Fruit fly (Drosophila melanogaster) whole organism, embryonic: ENCODE measurements around the gene Mco1.
A peak's percentile ranks its signal among the peaks of the same experiment; 100 is the strongest.

Experiments used
- Atf6 ChIP-seq: fragments of 200-800 bp; sonication (Bioruptor generic); IDR thresholded peaks from 2 replicates; pipeline ENCODE4 v1.3.6; 2022; ENCODE audit warnings: missing biosample characterization, missing genetic modification characterization
- Bdp1 ChIP-seq: fragments of 200-800 bp; sonication (Bioruptor generic); optimal IDR thresholded peaks from 3 replicates; lab custom pipeline; 2016; ENCODE audit warnings: missing biosample characterization, missing genetic modification characterization
- CG10979 ChIP-seq: fragments of 200-800 bp; sonication (Bioruptor generic); optimal IDR thresholded peaks from 2 replicates; lab custom pipeline; 2018; ENCODE audit warnings: missing biosample characterization, mild to moderate bottlenecking, missing genetic modification characterization, moderate library complexity
- CG12155 ChIP-seq: fragments of 200-800 bp; sonication (Bioruptor generic); optimal IDR thresholded peaks from 3 replicates; lab custom pipeline; 2016; ENCODE audit warnings: missing biosample characterization, missing genetic modification characterization
- CG12236 ChIP-seq: fragments of 200-800 bp; sonication (Bioruptor generic); optimal IDR thresholded peaks from 2 replicates; lab custom pipeline; 2016; ENCODE audit warnings: missing biosample characterization, missing genetic modification characterization
- CG12769 ChIP-seq: fragments of 200-800 bp; sonication (Bioruptor generic); optimal IDR thresholded peaks from 2 replicates; lab custom pipeline; 2019; ENCODE audit warnings: missing biosample characterization, mild to moderate bottlenecking, missing genetic modification characterization, moderate library complexity
- CG17568 ChIP-seq: fragments of 200-800 bp; sonication (Bioruptor generic); optimal IDR thresholded peaks from 2 replicates; lab custom pipeline; 2018; ENCODE audit warnings: missing biosample characterization, mild to moderate bottlenecking, missing genetic modification characterization, moderate library complexity
- CG17612 ChIP-seq: fragments of 200-800 bp; sonication (Bioruptor generic); IDR thresholded peaks from 2 replicates; pipeline ENCODE4 v1.3.6; 2022; ENCODE audit warnings: missing biosample characterization, missing genetic modification characterization
- CG2129 ChIP-seq: fragments of 200-800 bp; sonication (Bioruptor generic); IDR thresholded peaks from 2 replicates; pipeline ENCODE4 v1.3.6; 2022; ENCODE audit warnings: missing biosample characterization, missing genetic modification characterization; ENCODE audit not compliant: partially characterized antibody
- CG2202 ChIP-seq: fragments of 200-800 bp; sonication (Bioruptor generic); optimal IDR thresholded peaks from 2 replicates; lab custom pipeline; 2018; ENCODE audit warnings: missing biosample characterization, mild to moderate bottlenecking, missing genetic modification characterization
- CG2678 ChIP-seq: fragments of 200-800 bp; sonication (Bioruptor generic); optimal IDR thresholded peaks from 3 replicates; lab custom pipeline; 2019; ENCODE audit warnings: missing biosample characterization, mild to moderate bottlenecking, missing genetic modification characterization, moderate library complexity
- CG30020 ChIP-seq: fragments of 200-800 bp; optimal IDR thresholded peaks from 2 replicates; lab custom pipeline; 2019; ENCODE audit warnings: missing biosample characterization, mild to moderate bottlenecking, missing genetic modification characterization, moderate library complexity
- CG31365 ChIP-seq: fragments of 200-800 bp; sonication (Bioruptor generic); optimal IDR thresholded peaks from 2 replicates; lab custom pipeline; 2018; ENCODE audit warnings: missing biosample characterization, mild to moderate bottlenecking, missing genetic modification characterization
- CG4282 ChIP-seq: fragments of 200-800 bp; sonication (Bioruptor generic); optimal IDR thresholded peaks from 2 replicates; lab custom pipeline; 2016; ENCODE audit warnings: missing biosample characterization, missing genetic modification characterization
- CG4730 ChIP-seq: fragments of 200-800 bp; sonication (Bioruptor generic); IDR thresholded peaks from 2 replicates; pipeline ENCODE4 v1.3.6; 2022; ENCODE audit warnings: missing biosample characterization, missing genetic modification characterization
- CG6254 ChIP-seq: fragments of 200-800 bp; sonication (Bioruptor generic); optimal IDR thresholded peaks from 3 replicates; lab custom pipeline; 2017; ENCODE audit warnings: mild to moderate bottlenecking, missing biosample characterization, missing genetic modification reagents, missing genetic modification characterization
- CG8359 ChIP-seq: fragments of 200-800 bp; sonication (Bioruptor generic); optimal IDR thresholded peaks from 2 replicates; lab custom pipeline; 2017; ENCODE audit warnings: missing biosample characterization, mild to moderate bottlenecking, missing genetic modification characterization, borderline replicate concordance
- CG9876 ChIP-seq: fragments of 200-800 bp; sonication (Bioruptor generic); optimal IDR thresholded peaks from 2 replicates; lab custom pipeline; 2016; ENCODE audit warnings: missing biosample characterization, missing genetic modification characterization
- Camta ChIP-seq: fragments of 200-800 bp; sonication (Bioruptor generic); optimal IDR thresholded peaks from 2 replicates; lab custom pipeline; 2016; ENCODE audit warnings: missing biosample characterization, missing genetic modification characterization
- CoRest ChIP-seq: fragments of 200-800 bp; sonication (Bioruptor generic); optimal IDR thresholded peaks from 3 replicates; lab custom pipeline; 2018; ENCODE audit warnings: missing biosample characterization, mild to moderate bottlenecking, missing genetic modification characterization, moderate library complexity
- D19A ChIP-seq: fragments of 200-800 bp; optimal IDR thresholded peaks from 3 replicates; lab custom pipeline; 2019; ENCODE audit warnings: missing biosample characterization, mild to moderate bottlenecking, missing genetic modification characterization, moderate library complexity
- Ets97D ChIP-seq: fragments of 200-800 bp; sonication (Bioruptor generic); optimal IDR thresholded peaks from 3 replicates; lab custom pipeline; 2016; ENCODE audit warnings: missing biosample characterization, missing genetic modification characterization
- HLHmδ ChIP-seq: fragments of 200-800 bp; sonication (Bioruptor generic); optimal IDR thresholded peaks from 2 replicates; lab custom pipeline; 2018; ENCODE audit warnings: missing biosample characterization, mild to moderate bottlenecking, missing genetic modification characterization, moderate library complexity
- Hr51 ChIP-seq, 2 experiments: fragments of 200-800 bp; sonication (Bioruptor generic); optimal IDR thresholded peaks; 2 replicates in 1 of 2; 3 replicates in 1 of 2; lab custom pipeline; 2016 to 2018; ENCODE audit warnings: missing biosample characterization in 2 of 2, missing genetic modification characterization in 2 of 2, mild to moderate bottlenecking in 1 of 2, moderate library complexity in 1 of 2
- MESR4 ChIP-seq: fragments of 200-800 bp; sonication (Bioruptor generic); optimal IDR thresholded peaks from 2 replicates; lab custom pipeline; 2018; ENCODE audit warnings: missing biosample characterization, mild to moderate bottlenecking, missing genetic modification characterization, moderate library complexity
- Max ChIP-seq: fragments of 200-800 bp; sonication (Bioruptor generic); optimal IDR thresholded peaks from 2 replicates; lab custom pipeline; 2016; ENCODE audit warnings: missing biosample characterization, mild to moderate bottlenecking, missing genetic modification characterization
- PHDP ChIP-seq: fragments of 200-800 bp; sonication (Bioruptor generic); optimal IDR thresholded peaks from 3 replicates; lab custom pipeline; 2018; ENCODE audit warnings: missing biosample characterization, mild to moderate bottlenecking, missing genetic modification characterization, moderate library complexity
- ac ChIP-seq: fragments of 200-800 bp; sonication (Bioruptor generic); optimal IDR thresholded peaks from 3 replicates; lab custom pipeline; 2017; ENCODE audit warnings: missing biosample characterization, mild to moderate bottlenecking, missing genetic modification characterization
- br ChIP-seq: fragments of >200 bp; optimal IDR thresholded peaks from 2 replicates; lab custom pipeline; 2017
- cad ChIP-seq: fragments of >200 bp; optimal IDR thresholded peaks from 2 replicates; lab custom pipeline; 2017; ENCODE audit warnings: missing biosample characterization, missing genetic modification characterization
- cg ChIP-seq: fragments of 200-800 bp; sonication (Bioruptor generic); optimal IDR thresholded peaks from 3 replicates; lab custom pipeline; 2019; ENCODE audit warnings: missing biosample characterization, mild to moderate bottlenecking, missing genetic modification characterization, moderate library complexity
- dan ChIP-seq: fragments of 200-800 bp; sonication (Bioruptor generic); IDR thresholded peaks from 2 replicates; pipeline ENCODE4 v1.3.6; 2022; ENCODE audit warnings: missing biosample characterization, missing genetic modification characterization
- danr ChIP-seq: fragments of 200-800 bp; sonication (Bioruptor generic); IDR thresholded peaks from 2 replicates; pipeline ENCODE4 v1.3.6; 2022; ENCODE audit warnings: missing biosample characterization, missing genetic modification characterization
- dimm ChIP-seq: fragments of 200-800 bp; sonication (Bioruptor generic); IDR thresholded peaks from 2 replicates; pipeline ENCODE4 v1.3.6; 2022; ENCODE audit warnings: missing biosample characterization, missing genetic modification characterization
- eyg ChIP-seq: fragments of 200-800 bp; sonication (Bioruptor generic); optimal IDR thresholded peaks from 3 replicates; lab custom pipeline; 2016; ENCODE audit warnings: missing biosample characterization, missing genetic modification characterization
- gsb ChIP-seq: fragments of 200-800 bp; sonication (Bioruptor generic); IDR thresholded peaks from 2 replicates; pipeline ENCODE4 v1.3.6; 2022; ENCODE audit warnings: missing biosample characterization, missing genetic modification characterization
- hth ChIP-seq: fragments of >200 bp; optimal IDR thresholded peaks from 2 replicates; lab custom pipeline; 2017; ENCODE audit warnings: inconsistent platforms
- lab ChIP-seq: fragments of 200-800 bp; sonication (Bioruptor generic); optimal IDR thresholded peaks from 3 replicates; lab custom pipeline; 2017; ENCODE audit warnings: missing biosample characterization, missing genetic modification characterization, mild to moderate bottlenecking, moderate library complexity, missing genetic modification reagents
- lola ChIP-seq, 3 experiments: fragments of >200 bp in 2 of 3; fragments of 200-800 bp in 1 of 3; sonication (Bioruptor generic) in 1 of 3; optimal IDR thresholded peaks; 2 replicates each; lab custom pipeline; 2017 to 2019; ENCODE audit warnings: missing biosample characterization in 3 of 3, missing genetic modification characterization in 3 of 3, mild to moderate bottlenecking in 1 of 3, moderate library complexity in 1 of 3
- nmo ChIP-seq: fragments of 200-800 bp; sonication (Bioruptor generic); optimal IDR thresholded peaks from 2 replicates; lab custom pipeline; 2018; ENCODE audit warnings: missing biosample characterization, mild to moderate bottlenecking, missing genetic modification characterization, moderate library complexity
- oc ChIP-seq: fragments of 200-800 bp; sonication (Bioruptor generic); optimal IDR thresholded peaks from 2 replicates; lab custom pipeline; 2018; ENCODE audit warnings: missing biosample characterization, mild to moderate bottlenecking, missing genetic modification characterization, moderate library complexity
- pb ChIP-seq: fragments of 200-800 bp; sonication (Bioruptor generic); optimal IDR thresholded peaks from 3 replicates; lab custom pipeline; 2016; ENCODE audit warnings: missing biosample characterization, missing genetic modification characterization
- shn ChIP-seq: fragments of 200-800 bp; sonication (Bioruptor generic); optimal IDR thresholded peaks from 3 replicates; lab custom pipeline; 2016; ENCODE audit warnings: missing biosample characterization, missing genetic modification characterization
- tll ChIP-seq, 2 experiments: fragments of 200-800 bp in 1 of 2; fragments of >200 bp in 1 of 2; sonication (Bioruptor generic) in 1 of 2; optimal IDR thresholded peaks; 2 replicates each; lab custom pipeline; 2017 to 2019; ENCODE audit warnings: missing biosample characterization in 2 of 2, missing genetic modification characterization in 2 of 2, mild to moderate bottlenecking in 1 of 2, moderate library complexity in 1 of 2
- tna ChIP-seq: fragments of 200-800 bp; sonication (Bioruptor generic); IDR thresholded peaks from 2 replicates; pipeline ENCODE4 v1.3.6; 2022; ENCODE audit warnings: missing biosample characterization, missing genetic modification characterization; ENCODE audit not compliant: partially characterized antibody
- toy ChIP-seq: fragments of 200-800 bp; sonication (Bioruptor generic); IDR thresholded peaks from 2 replicates; pipeline ENCODE4 v1.3.6; 2022; ENCODE audit warnings: missing biosample characterization, missing genetic modification characterization
- trem ChIP-seq: fragments of 200-800 bp; optimal IDR thresholded peaks from 3 replicates; lab custom pipeline; 2019; ENCODE audit warnings: missing biosample characterization, mild to moderate bottlenecking, missing genetic modification characterization, moderate library complexity
- trh ChIP-seq: fragments of 200-800 bp; sonication (Bioruptor generic); optimal IDR thresholded peaks from 2 replicates; lab custom pipeline; 2016; ENCODE audit warnings: missing biosample characterization, missing genetic modification characterization
- wdn ChIP-seq: fragments of 200-800 bp; sonication (Bioruptor generic); IDR thresholded peaks from 2 replicates; pipeline ENCODE4 v1.3.6; 2022; ENCODE audit warnings: missing biosample characterization, missing genetic modification characterization

Gene Mco1

dm6 chr2L:9430992-9431602 lies 14.7 kb downstream of the Mco1 start, which contains the start of the genes FucTB and scat (continued):
- TF ChIP-seq HLHmδ (GFP tag; lab: Kevin White, UChicago) (no peak), cg (GFP tag; lab: Kevin White, UChicago) (no peak), lab (GFP tag; lab: Kevin White, UChicago) (peak; percentile 89), Hr51 (GFP tag; optimal IDR thresholded peaks at IDR 0.05; lab: Kevin White, UChicago) (peak; percentile 78 to 93), CoRest (tag; lab: Kevin White, UChicago) (peak; percentile 98), nmo (GFP tag; lab: Kevin White, UChicago) (peak; percentile 98), hth (lab: Kevin White, UChicago) (no peak), eyg (no peak), dan (GFP tag; lab: Robert Waterston, UW) (peak; percentile 76), tna (GFP tag; lab: Robert Waterston, UW) (no peak), CG4730 (GFP tag; lab: Robert Waterston, UW) (peak; percentile 86), Bdp1 (GFP tag; lab: Kevin White, UChicago) (peak; percentile 41), cad (GFP tag; lab: Kevin White, UChicago) (no peak), CG30020 (tag; lab: Kevin White, UChicago) (peak; percentile 88), pb (GFP tag; lab: Kevin White, UChicago) (no peak), CG6254 (GFP tag; lab: Kevin White, UChicago) (peak; percentile 0), trh (GFP tag; lab: Kevin White, UChicago) (peak; percentile 83), CG8359 (GFP tag; lab: Kevin White, UChicago) (peak; percentile 52), CG17612 (GFP tag; lab: Robert Waterston, UW) (peak; percentile 62; the same call in 1 of the 2 replicates), Max (GFP tag; lab: Kevin White, UChicago) (peak; percentile 65), CG17568 (GFP tag; lab: Kevin White, UChicago) (peak; percentile 10), ac (GFP tag; lab: Kevin White, UChicago) (peak; percentile 20), trem (peak; percentile 76), CG4282 (GFP tag; lab: Kevin White, UChicago) (peak; percentile 44), CG31365 (tag; lab: Kevin White, UChicago) (no peak), PHDP (peak; percentile 92), CG12769 (tag; lab: Kevin White, UChicago) (no peak), D19A (tag; lab: Kevin White, UChicago) (no peak), Camta (GFP tag; lab: Kevin White, UChicago) (peak; percentile 22), oc (tag; lab: Kevin White, UChicago) (peak; percentile 60), Ets97D (GFP tag; lab: Kevin White, UChicago) (peak; percentile 52), CG2678 (tag; lab: Kevin White, UChicago) (peak; percentile 93), CG9876 (GFP tag; lab: Kevin White, UChicago) (peak; percentile 59), CG2202 (tag; lab: Kevin White, UChicago) (peak; percentile 72), gsb (GFP tag; lab: Robert Waterston, UW) (peak; percentile 73), danr (peak; percentile 78), toy (GFP tag; lab: Robert Waterston, UW) (peak; percentile 71), CG10979 (peak; percentile 93), lola (GFP tag; optimal IDR thresholded peaks at IDR 0.05; lab: Kevin White, UChicago) (peak in 1 of 3 experiments; percentile 98), tll (GFP tag; optimal IDR thresholded peaks at IDR 0.05; lab: Kevin White, UChicago) (peak in 1 of 2 experiments; percentile 18), br (lab: Kevin White, UChicago) (no peak), CG12155 (GFP tag; lab: Kevin White, UChicago) (peak; percentile 88), CG12236 (GFP tag; lab: Kevin White, UChicago) (no peak), CG2129 (GFP tag; lab: Robert Waterston, UW) (no peak), shn (GFP tag; lab: Kevin White, UChicago) (peak; percentile 54), wdn (GFP tag; lab: Robert Waterston, UW) (peak; percentile 78), MESR4 (peak; percentile 89), dimm (GFP tag; lab: Robert Waterston, UW) (peak; percentile 81), Atf6 (peak; percentile 76)
